In the genomic region with DNA sequence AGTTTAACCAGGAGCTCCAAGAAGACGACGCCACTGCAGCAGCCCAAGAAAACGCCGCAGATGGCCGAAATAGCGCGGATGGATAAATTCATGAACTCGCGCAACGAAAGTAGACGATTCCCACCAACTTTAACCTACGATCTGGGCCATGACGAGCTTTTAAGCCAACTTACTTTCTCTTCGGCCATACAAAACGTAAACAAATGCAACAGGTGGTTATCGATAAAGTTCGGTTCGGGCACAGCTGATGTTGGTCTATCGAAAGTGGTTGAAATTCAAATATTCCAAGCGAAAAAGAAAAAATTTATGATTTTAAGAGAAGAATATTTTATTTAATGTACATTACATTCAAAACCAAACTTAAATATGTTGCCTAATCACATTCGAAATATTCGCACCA, we compare ENCODE assay signal across 4 fruit fly cellular contexts.
TF ChIP-seq lines count a peak whose summit lies in the region.

Gene CG14511 (minus strand): TSS at position 184 of the 400 bp plus-strand sequence.

- no peak for TF ChIP-seq CTCF in whole organism, embryonic (GFP tag; optimal IDR thresholded peaks at IDR 0.05; lab: Kevin White, UChicago)

TF ChIP-seq in whole organism, adult, 20 proteins besides CTCF, POLR2A, EP300 and RAD21:
- peak; percentile 27 for TF ChIP-seq bab1 (GFP tag; optimal IDR thresholded peaks at IDR 0.05; lab: Kevin White, UChicago)
- TF ChIP-seq Clk (GFP tag; optimal IDR thresholded peaks at IDR 0.05; lab: Kevin White, UChicago), result no peak

TF ChIP-seq in whole organism, embryonic, 481 proteins besides CTCF, POLR2A, EP300 and RAD21 (continues in another document):
- TF ChIP-seq dati (GFP tag; IDR thresholded peaks at IDR 0.05; lab: Robert Waterston, UW) (no peak), CG15696 (tag; optimal IDR thresholded peaks at IDR 0.05; lab: Kevin White, UChicago) (no peak), tx (GFP tag; optimal IDR thresholded peaks at IDR 0.05; lab: Kevin White, UChicago) (no peak), peb (GFP tag; IDR thresholded peaks at IDR 0.05; lab: Robert Waterston, UW) (no peak), Myb (GFP tag; optimal IDR thresholded peaks at IDR 0.05; lab: Kevin White, UChicago) (peak; percentile 55), sens (GFP tag; lab: Kevin White, UChicago) (no peak), CG34224 (GFP tag; IDR thresholded peaks at IDR 0.05; lab: Robert Waterston, UW; ENCODE audit: partially characterized antibody) (peak; percentile 61), CG3163 (GFP tag; optimal IDR thresholded peaks at IDR 0.05; lab: Kevin White, UChicago) (no peak), CG2116 (GFP tag; optimal IDR thresholded peaks at IDR 0.05; lab: Kevin White, UChicago) (peak; percentile 40), Jarid2 (GFP tag; optimal IDR thresholded peaks at IDR 0.05; lab: Kevin White, UChicago) (no peak), Dll (GFP tag; IDR thresholded peaks at IDR 0.05; lab: Robert Waterston, UW; ENCODE audit: partially characterized antibody) (peak; percentile 45; the same call in 1 of the 4 replicates), NFAT (GFP tag; IDR thresholded peaks at IDR 0.05; lab: Robert Waterston, UW) (no peak), CG13775 (GFP tag; optimal IDR thresholded peaks at IDR 0.05; lab: Kevin White, UChicago) (no peak), CG7745 (tag; optimal IDR thresholded peaks at IDR 0.05; lab: Kevin White, UChicago) (no peak), rib (GFP tag; IDR thresholded peaks at IDR 0.05; lab: Robert Waterston, UW) (no peak), Nf-YB (GFP tag; optimal IDR thresholded peaks at IDR 0.05; lab: Kevin White, UChicago) (no peak), fd64A (GFP tag; optimal IDR thresholded peaks at IDR 0.05; lab: Kevin White, UChicago) (no peak), crp (GFP tag; optimal IDR thresholded peaks at IDR 0.05; lab: Kevin White, UChicago) (peak in 1 of 2 experiments; percentile 81), Dref (GFP tag; IDR thresholded peaks at IDR 0.05; lab: Robert Waterston, UW) (peak; percentile 62), CG3847 (GFP tag; IDR thresholded peaks at IDR 0.05; lab: Robert Waterston, UW) (no peak), scrt (GFP tag; optimal IDR thresholded peaks at IDR 0.05; lab: Kevin White, UChicago) (peak; percentile 83), Ptx1 (GFP tag; IDR thresholded peaks at IDR 0.05; lab: Robert Waterston, UW) (no peak), shn (GFP tag; optimal IDR thresholded peaks at IDR 0.05; lab: Kevin White, UChicago) (no peak), sob (GFP tag; IDR thresholded peaks at IDR 0.05; lab: Robert Waterston, UW) (no peak), unpg (GFP tag; optimal IDR thresholded peaks at IDR 0.05; lab: Kevin White, UChicago) (no peak), sc (optimal IDR thresholded peaks at IDR 0.05; lab: Kevin White, UChicago) (no peak), sc (GFP tag; optimal IDR thresholded peaks at IDR 0.05; lab: Kevin White, UChicago) (no peak), NK7.1 (GFP tag; optimal IDR thresholded peaks at IDR 0.05; lab: Kevin White, UChicago) (no peak), CG17359 (tag; optimal IDR thresholded peaks at IDR 0.05; lab: Kevin White, UChicago) (no peak)

TF ChIP-seq in whole organism, prepupa, 60 proteins besides CTCF, POLR2A, EP300 and RAD21:
- TF ChIP-seq CG10631 (GFP tag; optimal IDR thresholded peaks at IDR 0.05; lab: Kevin White, UChicago), result no peak
- TF ChIP-seq CG8632 (GFP tag; optimal IDR thresholded peaks at IDR 0.05; lab: Kevin White, UChicago), result no peak
- TF ChIP-seq Eip78C (GFP tag; lab: Kevin White, UChicago), result peak; percentile 2
- TF ChIP-seq Blimp-1 (GFP tag; optimal IDR thresholded peaks at IDR 0.05; lab: Kevin White, UChicago), result peak; percentile 22

TF ChIP-seq in whole organism, pupa, 21 proteins besides CTCF, POLR2A, EP300 and RAD21:
- TF ChIP-seq CG12605 (GFP tag; IDR thresholded peaks at IDR 0.05; lab: Robert Waterston, UW) (peak; percentile 40; the same call in 1 of the 2 replicates), Snoo (tag; optimal IDR thresholded peaks at IDR 0.05; lab: Kevin White, UChicago) (no peak)
